Worm (Caenorhabditis elegans) whole organism, young adult: ENCODE data around the gene tbc-20.

ENCODE experiments used
- B0019.2 ChIP-seq: fragments of 200-800 bp; sonication (Bioruptor generic); conservative IDR thresholded peaks from 2 replicates; pipeline ENCODE4 v1.3.6; 2022; ENCODE audit warnings: missing genetic modification reagents, missing genetic modification characterization, missing compliant biosample characterization
- B0035.1 ChIP-seq: sonication (generic microtip); optimal IDR thresholded peaks from 2 replicates; lab custom pipeline; 2016; ENCODE audit warnings: missing genetic modification characterization, mild to moderate bottlenecking, missing compliant biosample characterization, missing genotype, missing genetic modification reagents
- B0261.1 ChIP-seq: sonication (generic microtip); optimal IDR thresholded peaks from 2 replicates; lab custom pipeline; 2016; ENCODE audit warnings: mild to moderate bottlenecking, missing genetic modification characterization, moderate library complexity, missing compliant biosample characterization
- B0336.3 ChIP-seq: fragments of 200-800 bp; sonication (Bioruptor generic); IDR thresholded peaks from 2 replicates; pipeline ENCODE4 v1.3.6; 2022; ENCODE audit warnings: missing genetic modification characterization, missing compliant biosample characterization
- C06A6.2 ChIP-seq: fragments of 200-800 bp; sonication (Bioruptor generic); conservative IDR thresholded peaks from 2 replicates; pipeline ENCODE4 v1.3.6; 2022; ENCODE audit warnings: missing genetic modification characterization, missing compliant biosample characterization
- C17E4.6 ChIP-seq: fragments of 200-800 bp; sonication (Bioruptor generic); IDR thresholded peaks from 2 replicates; pipeline ENCODE4 v1.3.6; 2022; ENCODE audit warnings: missing genetic modification reagents, missing genetic modification characterization, missing compliant biosample characterization
- F22D6.2 ChIP-seq: sonication (generic microtip); optimal IDR thresholded peaks from 2 replicates; lab custom pipeline; 2016; ENCODE audit warnings: mild to moderate bottlenecking, missing genetic modification characterization, missing compliant biosample characterization
- F23B12.7 ChIP-seq: sonication (generic microtip); optimal IDR thresholded peaks from 2 replicates; lab custom pipeline; 2017; ENCODE audit warnings: missing genetic modification characterization, mild to moderate bottlenecking, missing compliant biosample characterization, antibody characterized with exemption, moderate library complexity; ENCODE audit not compliant: insufficient read depth
- F37B4.10 ChIP-seq: fragments of 200-800 bp; sonication (Bioruptor generic); IDR thresholded peaks from 2 replicates; pipeline ENCODE4 v1.3.6; 2022; ENCODE audit warnings: missing genetic modification characterization, missing compliant biosample characterization
- F55B11.4 ChIP-seq: sonication (generic microtip); optimal IDR thresholded peaks from 2 replicates; lab custom pipeline; 2016; ENCODE audit warnings: missing compliant biosample characterization, missing genetic modification characterization, borderline replicate concordance; ENCODE audit not compliant: insufficient read depth
- K12H6.12 ChIP-seq: fragments of 200-800 bp; sonication (Bioruptor generic); optimal IDR thresholded peaks from 2 replicates; lab custom pipeline; 2018; ENCODE audit warnings: mild to moderate bottlenecking, missing genetic modification characterization, missing compliant biosample characterization
- Y56A3A.18 ChIP-seq: fragments of 200-800 bp; sonication (Bioruptor generic); IDR thresholded peaks from 2 replicates; pipeline ENCODE4 v1.3.6; 2022; ENCODE audit warnings: missing genetic modification reagents, missing genetic modification characterization, missing compliant biosample characterization
- ZK185.1 ChIP-seq: sonication (generic microtip); optimal IDR thresholded peaks from 2 replicates; lab custom pipeline; 2016; ENCODE audit warnings: mild to moderate bottlenecking, missing genetic modification characterization, missing compliant biosample characterization; ENCODE audit not compliant: poor library complexity, severe bottlenecking
- atf-7 ChIP-seq: sonication (generic microtip); optimal IDR thresholded peaks from 2 replicates; lab custom pipeline; 2017; ENCODE audit warnings: mild to moderate bottlenecking, missing genetic modification characterization, missing compliant biosample characterization
- attf-5 ChIP-seq: fragments of 200-800 bp; sonication (Bioruptor generic); optimal IDR thresholded peaks from 2 replicates; lab custom pipeline; 2018; ENCODE audit warnings: mild to moderate bottlenecking, missing genetic modification characterization, missing compliant biosample characterization
- cebp-1 ChIP-seq, 2 experiments: fragments of 200-800 bp in 1 of 2; sonication (Bioruptor generic) in 1 of 2; sonication (generic microtip) in 1 of 2; IDR thresholded peaks in 1 of 2; optimal IDR thresholded peaks in 1 of 2; 2 replicates each; pipeline versions ENCODE4 v1.3.6 to Lab custom; 2017 to 2022; ENCODE audit warnings: missing compliant biosample characterization in 2 of 2, missing genetic modification characterization in 2 of 2, mild to moderate bottlenecking in 1 of 2, missing genetic modification reagents in 1 of 2, moderate library complexity in 1 of 2
- ceh-100 ChIP-seq: fragments of 200-800 bp; sonication (Bioruptor generic); IDR thresholded peaks from 2 replicates; pipeline ENCODE4 v1.3.6; 2022; ENCODE audit warnings: missing genetic modification reagents, missing genetic modification characterization, missing compliant biosample characterization
- ceh-58 ChIP-seq: fragments of 200-800 bp; sonication (Bioruptor generic); IDR thresholded peaks from 2 replicates; pipeline ENCODE4 v1.3.6; 2022; ENCODE audit warnings: missing genetic modification characterization, missing compliant biosample characterization
- chd-7 ChIP-seq: sonication (generic microtip); optimal IDR thresholded peaks from 2 replicates; lab custom pipeline; 2016; ENCODE audit warnings: mild to moderate bottlenecking, missing genetic modification characterization, moderate library complexity, missing compliant biosample characterization
- dpl-1 ChIP-seq: fragments of 150-350 bp; optimal IDR thresholded peaks from 2 replicates; lab custom pipeline; 2014; ENCODE audit warnings: missing biosample characterization, missing genetic modification reagents, missing genetic modification characterization
- ekl-4 ChIP-seq: fragments of 200-800 bp; sonication (Bioruptor generic); IDR thresholded peaks from 2 replicates; pipeline ENCODE4 v1.3.6; 2022; ENCODE audit warnings: missing genetic modification reagents, missing genetic modification characterization, missing compliant biosample characterization
- fkh-3 ChIP-seq: sonication (generic microtip); optimal IDR thresholded peaks from 2 replicates; lab custom pipeline; 2016; ENCODE audit warnings: mild to moderate bottlenecking, missing genetic modification characterization, missing compliant biosample characterization
- hrde-1 ChIP-seq: sonication (generic microtip); optimal IDR thresholded peaks from 2 replicates; lab custom pipeline; 2016; ENCODE audit warnings: missing genetic modification characterization, mild to moderate bottlenecking, missing compliant biosample characterization, moderate library complexity, missing genotype, missing genetic modification reagents, borderline replicate concordance
- lin-35 ChIP-seq, 3 experiments: fragments of 150-350 bp in 2 of 3; sonication (generic microtip) in 1 of 3; optimal IDR thresholded peaks; 2 replicates each; lab custom pipeline; 2014 to 2018; ENCODE audit warnings: missing biosample characterization in 3 of 3, missing genetic modification characterization in 3 of 3, missing genetic modification reagents in 3 of 3
- lsl-1 ChIP-seq: fragments of 200-800 bp; sonication (Bioruptor generic); optimal IDR thresholded peaks from 2 replicates; lab custom pipeline; 2018; ENCODE audit warnings: mild to moderate bottlenecking, missing genetic modification characterization, moderate library complexity, missing compliant biosample characterization
- lsy-27 ChIP-seq: sonication (generic microtip); optimal IDR thresholded peaks from 2 replicates; lab custom pipeline; 2017; ENCODE audit warnings: missing genetic modification characterization, mild to moderate bottlenecking, missing compliant biosample characterization, antibody characterized with exemption, missing genotype, borderline replicate concordance; ENCODE audit not compliant: insufficient read depth
- madf-3 ChIP-seq: fragments of 200-800 bp; sonication (Bioruptor generic); IDR thresholded peaks from 2 replicates; pipeline ENCODE4 v1.3.6; 2022; ENCODE audit warnings: missing genetic modification reagents, missing genetic modification characterization, missing compliant biosample characterization
- madf-8 ChIP-seq: fragments of 200-800 bp; sonication (Bioruptor generic); conservative IDR thresholded peaks from 2 replicates; pipeline ENCODE4 v1.3.6; 2022; ENCODE audit warnings: missing genetic modification reagents, missing genetic modification characterization, missing compliant biosample characterization
- mel-28 ChIP-seq: sonication (generic microtip); optimal IDR thresholded peaks from 2 replicates; lab custom pipeline; 2016; ENCODE audit warnings: borderline replicate concordance, mild to moderate bottlenecking, missing genetic modification characterization, missing compliant biosample characterization
- nfya-2 ChIP-seq: fragments of 200-800 bp; sonication (Bioruptor generic); IDR thresholded peaks from 2 replicates; pipeline ENCODE4 v1.3.6; 2022; ENCODE audit warnings: missing genetic modification reagents, missing genetic modification characterization, missing compliant biosample characterization
- nhr-27 ChIP-seq: fragments of 200-800 bp; sonication (Bioruptor generic); optimal IDR thresholded peaks from 2 replicates; lab custom pipeline; 2018; ENCODE audit warnings: mild to moderate bottlenecking, missing genetic modification characterization, moderate library complexity, missing compliant biosample characterization
- pha-4 ChIP-seq: fragments of 150-350 bp; sonication (generic microtip); optimal IDR thresholded peaks from 2 replicates; lab custom pipeline; 2014; ENCODE audit warnings: missing biosample characterization, missing genetic modification reagents, missing genetic modification characterization
- rec-8 ChIP-seq, 2 experiments: sonication (generic microtip); optimal IDR thresholded peaks; 2 replicates each; lab custom pipeline; 2016; ENCODE audit warnings: mild to moderate bottlenecking in 2 of 2, missing genetic modification characterization in 2 of 2, missing genetic modification reagents in 2 of 2, missing genotype in 2 of 2, missing biosample characterization in 1 of 2, missing compliant biosample characterization in 1 of 2, moderate library complexity in 1 of 2
- repo-1 ChIP-seq: sonication (generic microtip); optimal IDR thresholded peaks from 2 replicates; lab custom pipeline; 2017; ENCODE audit warnings: mild to moderate bottlenecking, missing genetic modification characterization, missing compliant biosample characterization
- sea-2 ChIP-seq: fragments of 200-800 bp; sonication (Bioruptor generic); IDR thresholded peaks from 2 replicates; pipeline ENCODE4 v1.3.6; 2022; ENCODE audit warnings: missing genetic modification characterization, missing compliant biosample characterization
- snpc-1.1 ChIP-seq: sonication (generic microtip); optimal IDR thresholded peaks from 2 replicates; lab custom pipeline; 2017; ENCODE audit warnings: missing genetic modification characterization, mild to moderate bottlenecking, missing compliant biosample characterization, antibody characterized with exemption, moderate library complexity, missing genotype, missing genetic modification reagents; ENCODE audit not compliant: insufficient read depth
- snpc-1.3 ChIP-seq: sonication (generic microtip); optimal IDR thresholded peaks from 2 replicates; lab custom pipeline; 2017; ENCODE audit warnings: missing genetic modification characterization, mild to moderate bottlenecking, missing compliant biosample characterization, antibody characterized with exemption, moderate library complexity, missing genotype, missing genetic modification reagents; ENCODE audit not compliant: insufficient read depth
- somi-1 ChIP-seq: fragments of 200-800 bp; sonication (Bioruptor generic); optimal IDR thresholded peaks from 2 replicates; lab custom pipeline; 2018; ENCODE audit warnings: mild to moderate bottlenecking, missing genetic modification characterization, missing compliant biosample characterization
- tbp1 ChIP-seq: fragments of 200-800 bp; sonication (Bioruptor generic); optimal IDR thresholded peaks from 2 replicates; lab custom pipeline; 2018; ENCODE audit warnings: mild to moderate bottlenecking, missing genetic modification characterization, missing compliant biosample characterization
- tbx-9 ChIP-seq: sonication (generic microtip); optimal IDR thresholded peaks from 2 replicates; lab custom pipeline; 2016; ENCODE audit warnings: borderline replicate concordance, missing genetic modification characterization, inconsistent platforms, missing compliant biosample characterization
- unc-130 ChIP-seq: sonication (generic microtip); optimal IDR thresholded peaks from 2 replicates; lab custom pipeline; 2016; ENCODE audit warnings: missing genetic modification reagents, missing genetic modification characterization, missing compliant biosample characterization
- unc-62 ChIP-seq: fragments of 150-350 bp; optimal IDR thresholded peaks from 2 replicates; lab custom pipeline; 2014; ENCODE audit warnings: missing biosample characterization, missing genetic modification reagents, missing genetic modification characterization
- ztf-25 ChIP-seq: fragments of 200-800 bp; sonication (Bioruptor generic); IDR thresholded peaks from 2 replicates; pipeline ENCODE4 v1.3.6; 2022; ENCODE audit warnings: missing genetic modification reagents, missing genetic modification characterization, missing compliant biosample characterization
- ztf-28 ChIP-seq: fragments of 200-800 bp; sonication (Bioruptor generic); IDR thresholded peaks from 2 replicates; pipeline ENCODE4 v1.3.6; 2022; ENCODE audit warnings: missing genetic modification reagents, missing genetic modification characterization, missing compliant biosample characterization
- ztf-3 ChIP-seq: fragments of 200-800 bp; sonication (Bioruptor generic); optimal IDR thresholded peaks from 2 replicates; lab custom pipeline; 2018; ENCODE audit warnings: mild to moderate bottlenecking, missing genetic modification characterization, missing compliant biosample characterization
- ztf-6 ChIP-seq: fragments of 200-800 bp; sonication (Bioruptor generic); IDR thresholded peaks from 2 replicates; pipeline ENCODE4 v1.3.6; 2022; ENCODE audit warnings: missing genetic modification reagents, missing genetic modification characterization, missing compliant biosample characterization

Gene tbc-20

DNA sequence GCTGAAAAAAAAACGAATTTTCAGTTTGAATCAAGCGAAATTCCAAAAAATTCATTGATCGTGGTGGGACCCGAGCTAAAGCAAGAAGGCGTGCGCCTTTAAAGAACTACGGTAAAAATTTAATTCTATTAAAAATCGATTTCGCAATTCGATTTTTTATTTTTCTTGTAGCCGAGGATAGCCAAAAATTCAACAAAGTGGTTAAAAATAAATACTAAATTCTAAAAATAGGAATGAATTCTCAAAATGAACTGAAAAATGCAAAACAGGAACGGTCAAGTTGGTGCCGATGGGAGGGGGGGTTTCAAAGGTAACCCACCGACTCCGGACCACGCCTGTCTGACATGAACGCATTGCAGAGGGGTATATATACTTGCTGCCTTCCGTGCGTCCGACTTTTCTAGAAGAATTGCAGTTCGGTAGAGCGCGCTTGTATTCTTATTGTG lies 2.8 kb downstream of the tbc-20 start (continued):
- TF ChIP-seq ceh-58 (GFP tag; lab: Robert Waterston, UW) (no peak), snpc-1.3 (tag; lab: Kevin White, UChicago) (no peak), C06A6.2 (GFP tag; lab: Robert Waterston, UW) (0 out of 2 replicates have a peak, but pooled peaks have one; percentile 32), madf-3 (GFP tag; lab: Robert Waterston, UW) (0 out of 2 replicates have a peak, but pooled peaks have one; percentile 20), nhr-27 (no peak), ztf-28 (GFP tag; lab: Robert Waterston, UW) (no peak), F55B11.4 (tag; lab: Kevin White, UChicago) (no peak), lin-35 (GFP tag; optimal IDR thresholded peaks at IDR 0.05; lab: Kevin White, UChicago) (peak in 1 of 3 experiments; percentile 61), snpc-1.1 (tag; lab: Kevin White, UChicago) (no peak), dpl-1 (GFP tag; lab: Kevin White, UChicago) (no peak), rec-8 (tag; optimal IDR thresholded peaks at IDR 0.05; lab: Kevin White, UChicago) (no peak), unc-130 (GFP tag; lab: Kevin White, UChicago) (no peak), mel-28 (no peak), Y56A3A.18 (GFP tag; lab: Robert Waterston, UW) (no peak), F22D6.2 (tag; lab: Kevin White, UChicago) (no peak), tbx-9 (tag; lab: Kevin White, UChicago) (no peak), fkh-3 (tag; lab: Kevin White, UChicago) (no peak), somi-1 (GFP tag; lab: Kevin White, UChicago) (no peak), ceh-100 (GFP tag; lab: Robert Waterston, UW) (no peak), tbp1 (GFP tag; lab: Kevin White, UChicago) (peak; percentile 78), attf-5 (GFP tag; lab: Kevin White, UChicago) (no peak), ekl-4 (GFP tag; lab: Robert Waterston, UW) (0 out of 2 replicates have a peak, but pooled peaks have one; percentile 53), F37B4.10 (no peak), B0019.2 (GFP tag; lab: Robert Waterston, UW) (no peak), cebp-1 (GFP tag; IDR thresholded peaks at IDR 0.05; lab: Robert Waterston, UW) (peak; percentile 68), cebp-1 (tag; optimal IDR thresholded peaks at IDR 0.05; lab: Kevin White, UChicago) (peak; percentile 85), B0035.1 (tag; lab: Kevin White, UChicago) (no peak), chd-7 (tag; lab: Kevin White, UChicago) (no peak), B0336.3 (GFP tag; lab: Robert Waterston, UW) (no peak), pha-4 (tag; lab: Kevin White, UChicago) (no peak), lsl-1 (GFP tag; lab: Kevin White, UChicago) (peak; percentile 87), ztf-3 (GFP tag; lab: Kevin White, UChicago) (no peak), repo-1 (tag; lab: Kevin White, UChicago) (no peak), hrde-1 (no peak), F23B12.7 (tag; lab: Kevin White, UChicago) (no peak), B0261.1 (tag; lab: Kevin White, UChicago) (peak; percentile 62), K12H6.12 (tag; lab: Kevin White, UChicago) (peak; percentile 30), ztf-6 (GFP tag; lab: Robert Waterston, UW) (no peak), atf-7 (tag; lab: Kevin White, UChicago) (no peak), madf-8 (GFP tag; lab: Robert Waterston, UW) (peak; percentile 72), ztf-25 (GFP tag; lab: Robert Waterston, UW) (no peak), sea-2 (GFP tag; lab: Robert Waterston, UW) (no peak), nfya-2 (GFP tag; lab: Robert Waterston, UW) (no peak), C17E4.6 (GFP tag; lab: Robert Waterston, UW) (no peak), lsy-27 (tag; lab: Kevin White, UChicago) (no peak), ZK185.1 (tag; lab: Kevin White, UChicago) (peak; percentile 86), unc-62 (GFP tag; lab: Kevin White, UChicago) (no peak)
